Worm (Caenorhabditis elegans): ENCODE data around the gene F01G12.18.

F01G12.18 gene

ce11 chrX:16361001-16361400 lies 37.3 kb downstream of the F01G12.18 start:
- TF ChIP-seq fkh-10 (GFP tag; optimal IDR thresholded peaks at IDR 0.05) (peak; percentile 1), K09A11.1 (tag; optimal IDR thresholded peaks at IDR 0.05; ENCODE audit: insufficient read depth) (no peak)

ce11 chrX:16357531-16357930 lies 40.7 kb downstream of the F01G12.18 start:
- TF ChIP-seq C38D4.7 (GFP tag; optimal IDR thresholded peaks at IDR 0.05) (no peak), hlh-8 (tag; optimal IDR thresholded peaks at IDR 0.05) (no peak), lin-11 (tag; optimal IDR thresholded peaks at IDR 0.05) (no peak), nfya-1 (tag; optimal IDR thresholded peaks at IDR 0.05) (no peak), ceh-45 (GFP tag; IDR thresholded peaks at IDR 0.05) (no peak), ama-1 (optimal IDR thresholded peaks at IDR 0.05) (no peak), eyg-1 (tag; optimal IDR thresholded peaks at IDR 0.05) (no peak), ceh-31 (tag; optimal IDR thresholded peaks at IDR 0.05) (no peak), hlh-15 (tag; optimal IDR thresholded peaks at IDR 0.05) (no peak), K02D7.2 (tag; optimal IDR thresholded peaks at IDR 0.05) (no peak), dve-1 (tag; optimal IDR thresholded peaks at IDR 0.05) (no peak), pax-1 (tag; optimal IDR thresholded peaks at IDR 0.05) (no peak)

ce11 chrX:16356341-16356740 lies 41.9 kb downstream of the F01G12.18 start:
- no peak for TF ChIP-seq tbx-7 (tag; optimal IDR thresholded peaks at IDR 0.05)
- TF ChIP-seq fkh-6 (tag; optimal IDR thresholded peaks at IDR 0.05) = no peak
- TF ChIP-seq gmeb-2 (tag; optimal IDR thresholded peaks at IDR 0.05) = no peak
- no peak for TF ChIP-seq ceh-2 (tag; optimal IDR thresholded peaks at IDR 0.05)
- no peak for TF ChIP-seq nfya-1 (tag; optimal IDR thresholded peaks at IDR 0.05)
- TF ChIP-seq ttx-3 (tag; optimal IDR thresholded peaks at IDR 0.05) = no peak
- TF ChIP-seq ceh-48 (tag; optimal IDR thresholded peaks at IDR 0.05) = no peak
- no peak for TF ChIP-seq ceh-31 (tag; optimal IDR thresholded peaks at IDR 0.05)
- no peak for TF ChIP-seq fax-1 (tag; optimal IDR thresholded peaks at IDR 0.05)
- TF ChIP-seq unc-3 (GFP tag; conservative IDR thresholded peaks at IDR 0.05) = no peak
- TF ChIP-seq unc-3 (tag; optimal IDR thresholded peaks at IDR 0.05) = no peak
- no peak for TF ChIP-seq hlh-15 (tag; optimal IDR thresholded peaks at IDR 0.05)
- TF ChIP-seq dmd-4 (tag; optimal IDR thresholded peaks at IDR 0.05; ENCODE audit: borderline replicate concordance) = no peak
- TF ChIP-seq ceh-6 (GFP tag; optimal IDR thresholded peaks at IDR 0.05) = no peak
- TF ChIP-seq C08G9.2 (tag; optimal IDR thresholded peaks at IDR 0.05) = no peak
- TF ChIP-seq pat-9 (tag; optimal IDR thresholded peaks at IDR 0.05) = no peak
- TF ChIP-seq nhr-11 (tag; optimal IDR thresholded peaks at IDR 0.05) = no peak
- no peak for TF ChIP-seq pqm-1 (tag; optimal IDR thresholded peaks at IDR 0.05)
- no peak for TF ChIP-seq elt-2 (tag; optimal IDR thresholded peaks at IDR 0.05)

ce11 chrX:16354598-16355211 lies 43.6 kb downstream of the F01G12.18 start, which contains the start of gene nhr-28:
Gene nhr-28, plus strand, starts transcription at chrX:16354976.
- TF ChIP-seq che-1 (tag; optimal IDR thresholded peaks at IDR 0.05) = no peak
- no peak for TF ChIP-seq fax-1 (tag; optimal IDR thresholded peaks at IDR 0.05)
- TF ChIP-seq ceh-19 (GFP tag; optimal IDR thresholded peaks at IDR 0.05) = no peak
- TF ChIP-seq dmd-4 (tag; optimal IDR thresholded peaks at IDR 0.05; ENCODE audit: borderline replicate concordance) = no peak
- no peak for TF ChIP-seq pros-1 (tag; optimal IDR thresholded peaks at IDR 0.05)
- no peak for TF ChIP-seq ttx-3 (tag; optimal IDR thresholded peaks at IDR 0.05)
- no peak for TF ChIP-seq ztf-16 (tag; optimal IDR thresholded peaks at IDR 0.05)
- TF ChIP-seq ceh-30 (tag; optimal IDR thresholded peaks at IDR 0.05) = no peak

ce11 chrX:16352503-16352902 lies 45.8 kb downstream of the F01G12.18 start:
- TF ChIP-seq nhr-232 (tag; optimal IDR thresholded peaks at IDR 0.05) (no peak), elt-2 (tag; optimal IDR thresholded peaks at IDR 0.05) (no peak), fkh-10 (GFP tag; optimal IDR thresholded peaks at IDR 0.05) (peak; percentile 77), hlh-30 (tag; optimal IDR thresholded peaks at IDR 0.05; ENCODE audit: insufficient read depth) (peak; percentile 21)
